Fruit fly (Drosophila melanogaster) whole organism, embryonic: ENCODE results near the gene Os-C.

Experiments
- Ada2b ChIP-seq: fragments of 200-800 bp; sonication (Bioruptor generic); IDR thresholded peaks from 2 replicates; pipeline ENCODE4 v1.3.6; 2022; ENCODE audit warnings: missing biosample characterization, missing genetic modification characterization
- Awh ChIP-seq: fragments of 200-800 bp; sonication (Bioruptor generic); IDR thresholded peaks from 2 replicates; pipeline ENCODE4, ENCODE4 v1.3.6; 2022; ENCODE audit warnings: missing biosample characterization, missing genetic modification characterization
- Bteb2 ChIP-seq: fragments of 200-800 bp; sonication (Bioruptor generic); optimal IDR thresholded peaks from 2 replicates; lab custom pipeline; 2016; ENCODE audit warnings: missing biosample characterization, missing genetic modification characterization
- CG12391 ChIP-seq: fragments of 200-800 bp; sonication (Bioruptor generic); optimal IDR thresholded peaks from 3 replicates; lab custom pipeline; 2018; ENCODE audit warnings: missing biosample characterization, mild to moderate bottlenecking, missing genetic modification characterization, moderate library complexity
- CG15269 ChIP-seq: fragments of 200-800 bp; sonication (Bioruptor generic); optimal IDR thresholded peaks from 2 replicates; lab custom pipeline; 2018; ENCODE audit warnings: missing biosample characterization, mild to moderate bottlenecking, missing genetic modification characterization, moderate library complexity
- CG16815 ChIP-seq: fragments of 200-800 bp; sonication (Bioruptor generic); optimal IDR thresholded peaks from 3 replicates; lab custom pipeline; 2017; ENCODE audit warnings: missing biosample characterization, mild to moderate bottlenecking, missing genetic modification characterization
- CG17361 ChIP-seq: fragments of 200-800 bp; sonication (Bioruptor generic); IDR thresholded peaks from 3 replicates; pipeline ENCODE4 v1.3.6; 2022; ENCODE audit warnings: missing biosample characterization, missing genetic modification characterization
- CG17829 ChIP-seq: fragments of 200-800 bp; optimal IDR thresholded peaks from 2 replicates; lab custom pipeline; 2019; ENCODE audit warnings: missing biosample characterization, mild to moderate bottlenecking, missing genetic modification characterization, moderate library complexity
- CG1792 ChIP-seq: fragments of 200-800 bp; sonication (Bioruptor generic); optimal IDR thresholded peaks from 2 replicates; lab custom pipeline; 2016; ENCODE audit warnings: missing biosample characterization, missing genetic modification characterization
- CG2199 ChIP-seq: fragments of 200-800 bp; sonication (Bioruptor generic); IDR thresholded peaks from 3 replicates; pipeline ENCODE4 v1.3.6; 2022; ENCODE audit warnings: missing biosample characterization, missing genetic modification characterization
- CG2202 ChIP-seq: fragments of 200-800 bp; sonication (Bioruptor generic); optimal IDR thresholded peaks from 2 replicates; lab custom pipeline; 2018; ENCODE audit warnings: missing biosample characterization, mild to moderate bottlenecking, missing genetic modification characterization
- CG2889 ChIP-seq: fragments of 200-800 bp; sonication (Bioruptor generic); IDR thresholded peaks from 3 replicates; pipeline ENCODE4 v1.3.6; 2022; ENCODE audit warnings: missing biosample characterization, missing genetic modification characterization
- CG3163 ChIP-seq: fragments of 200-800 bp; sonication (Bioruptor generic); optimal IDR thresholded peaks from 3 replicates; lab custom pipeline; 2016; ENCODE audit warnings: missing biosample characterization, missing genetic modification characterization
- CG3995 ChIP-seq: fragments of 200-800 bp; sonication (Bioruptor generic); optimal IDR thresholded peaks from 3 replicates; lab custom pipeline; 2016; ENCODE audit warnings: missing biosample characterization, missing genetic modification characterization
- CG42726 ChIP-seq: fragments of 200-800 bp; sonication (Bioruptor generic); IDR thresholded peaks from 2 replicates; pipeline ENCODE4 v1.3.6; 2022; ENCODE audit warnings: missing biosample characterization, missing genetic modification characterization; ENCODE audit not compliant: partially characterized antibody
- CG4617 ChIP-seq: fragments of 200-800 bp; sonication (Bioruptor generic); optimal IDR thresholded peaks from 3 replicates; lab custom pipeline; 2016; ENCODE audit warnings: missing biosample characterization, missing genetic modification characterization, borderline replicate concordance
- CG6654 ChIP-seq: fragments of 200-800 bp; sonication (Bioruptor generic); optimal IDR thresholded peaks from 2 replicates; lab custom pipeline; 2017; ENCODE audit warnings: missing biosample characterization, mild to moderate bottlenecking, missing genetic modification characterization
- CG9437 ChIP-seq: fragments of 200-800 bp; sonication (Bioruptor generic); optimal IDR thresholded peaks from 2 replicates; lab custom pipeline; 2018; ENCODE audit warnings: missing biosample characterization, mild to moderate bottlenecking, missing genetic modification characterization
- CG9727 ChIP-seq: fragments of 200-800 bp; sonication (Bioruptor generic); optimal IDR thresholded peaks from 3 replicates; lab custom pipeline; 2017; ENCODE audit warnings: missing biosample characterization, mild to moderate bottlenecking, missing genetic modification characterization
- CG9797 ChIP-seq: fragments of 200-800 bp; sonication (Bioruptor generic); optimal IDR thresholded peaks from 3 replicates; lab custom pipeline; 2018; ENCODE audit warnings: missing biosample characterization, mild to moderate bottlenecking, missing genetic modification characterization
- CoRest ChIP-seq: fragments of 200-800 bp; sonication (Bioruptor generic); optimal IDR thresholded peaks from 3 replicates; lab custom pipeline; 2018; ENCODE audit warnings: missing biosample characterization, mild to moderate bottlenecking, missing genetic modification characterization, moderate library complexity
- Fer3 ChIP-seq: fragments of 200-800 bp; sonication (Bioruptor generic); optimal IDR thresholded peaks from 2 replicates; lab custom pipeline; 2018; ENCODE audit warnings: missing biosample characterization, mild to moderate bottlenecking, missing genetic modification characterization, moderate library complexity
- Jarid2 ChIP-seq: fragments of 200-800 bp; sonication (Bioruptor generic); optimal IDR thresholded peaks from 3 replicates; lab custom pipeline; 2017; ENCODE audit warnings: mild to moderate bottlenecking, missing biosample characterization, missing genetic modification reagents, missing genetic modification characterization
- MESR4 ChIP-seq: fragments of 200-800 bp; sonication (Bioruptor generic); optimal IDR thresholded peaks from 2 replicates; lab custom pipeline; 2018; ENCODE audit warnings: missing biosample characterization, mild to moderate bottlenecking, missing genetic modification characterization, moderate library complexity
- Neu2 ChIP-seq: fragments of 200-800 bp; sonication (Bioruptor generic); optimal IDR thresholded peaks from 3 replicates; lab custom pipeline; 2016; ENCODE audit warnings: missing biosample characterization, missing genetic modification characterization, borderline replicate concordance
- Nf-YB ChIP-seq: fragments of 200-800 bp; sonication (Bioruptor generic); optimal IDR thresholded peaks from 3 replicates; lab custom pipeline; 2019; ENCODE audit warnings: missing biosample characterization, mild to moderate bottlenecking, missing genetic modification characterization, moderate library complexity
- Side ChIP-seq: fragments of 200-800 bp; sonication (Bioruptor generic); optimal IDR thresholded peaks from 2 replicates; lab custom pipeline; 2016; ENCODE audit warnings: missing biosample characterization, missing genetic modification characterization
- Sox102F ChIP-seq: fragments of 200-800 bp; sonication (Bioruptor generic); optimal IDR thresholded peaks from 2 replicates; lab custom pipeline; 2018; ENCODE audit warnings: missing biosample characterization, mild to moderate bottlenecking, missing genetic modification characterization, moderate library complexity
- YL-1 ChIP-seq: fragments of 200-800 bp; sonication (Bioruptor generic); optimal IDR thresholded peaks from 3 replicates; lab custom pipeline; 2017; ENCODE audit warnings: missing biosample characterization, mild to moderate bottlenecking, missing genetic modification characterization
- caup ChIP-seq: fragments of 200-800 bp; sonication (Bioruptor generic); optimal IDR thresholded peaks from 3 replicates; lab custom pipeline; 2017; ENCODE audit warnings: missing biosample characterization, mild to moderate bottlenecking, missing genetic modification characterization, moderate library complexity; ENCODE audit not compliant: severe bottlenecking
- corto ChIP-seq: fragments of 200-800 bp; sonication (Bioruptor generic); optimal IDR thresholded peaks from 2 replicates; lab custom pipeline; 2016; ENCODE audit warnings: missing biosample characterization, mild to moderate bottlenecking, missing genetic modification characterization, moderate library complexity
- grau ChIP-seq: fragments of 200-800 bp; optimal IDR thresholded peaks from 3 replicates; lab custom pipeline; 2019; ENCODE audit warnings: missing biosample characterization, mild to moderate bottlenecking, missing genetic modification characterization, moderate library complexity
- hkb ChIP-seq, 2 experiments: fragments of 200-800 bp in 1 of 2; fragments of >200 bp in 1 of 2; sonication (Bioruptor generic) in 1 of 2; IDR thresholded peaks in 1 of 2; optimal IDR thresholded peaks in 1 of 2; 2 replicates each; pipeline versions ENCODE4 v1.3.6 to Lab custom; 2017 to 2022; ENCODE audit warnings: missing biosample characterization in 1 of 2, missing genetic modification characterization in 1 of 2
- insv ChIP-seq, 2 experiments: fragments of 200-800 bp; sonication (Bioruptor generic); optimal IDR thresholded peaks; 3 replicates each; lab custom pipeline; 2016 to 2018; ENCODE audit warnings: missing biosample characterization in 2 of 2, missing genetic modification characterization in 2 of 2
- inv ChIP-seq: fragments of 200-800 bp; sonication (Bioruptor generic); IDR thresholded peaks from 2 replicates; pipeline ENCODE4 v1.3.6; 2022; ENCODE audit warnings: missing biosample characterization, missing genetic modification characterization; ENCODE audit not compliant: partially characterized antibody
- kay ChIP-seq: fragments of 200-800 bp; sonication (Bioruptor generic); optimal IDR thresholded peaks from 2 replicates; lab custom pipeline; 2016; ENCODE audit warnings: missing biosample characterization, missing genetic modification characterization
- knrl ChIP-seq: fragments of 200-800 bp; sonication (Bioruptor generic); IDR thresholded peaks from 3 replicates; pipeline ENCODE4 v1.3.6; 2022; ENCODE audit warnings: missing biosample characterization, missing genetic modification characterization; ENCODE audit not compliant: partially characterized antibody
- lola ChIP-seq, 3 experiments: fragments of >200 bp in 2 of 3; fragments of 200-800 bp in 1 of 3; sonication (Bioruptor generic) in 1 of 3; optimal IDR thresholded peaks; 2 replicates each; lab custom pipeline; 2017 to 2019; ENCODE audit warnings: missing biosample characterization in 3 of 3, missing genetic modification characterization in 3 of 3, mild to moderate bottlenecking in 1 of 3, moderate library complexity in 1 of 3
- phol ChIP-seq: fragments of 200-800 bp; sonication (Bioruptor generic); optimal IDR thresholded peaks from 3 replicates; lab custom pipeline; 2018; ENCODE audit warnings: missing biosample characterization, mild to moderate bottlenecking, missing genetic modification characterization, moderate library complexity
- pita ChIP-seq: fragments of 200-800 bp; sonication (Bioruptor generic); optimal IDR thresholded peaks from 2 replicates; lab custom pipeline; 2017; ENCODE audit warnings: missing biosample characterization, mild to moderate bottlenecking, missing genetic modification characterization
- ranshi ChIP-seq: fragments of 200-800 bp; sonication (Bioruptor generic); IDR thresholded peaks from 2 replicates; pipeline ENCODE4 v1.3.6; 2022; ENCODE audit warnings: missing biosample characterization, missing genetic modification characterization
- row ChIP-seq: fragments of 200-800 bp; sonication (Bioruptor generic); IDR thresholded peaks from 3 replicates; pipeline ENCODE4 v1.3.6; 2022; ENCODE audit warnings: missing biosample characterization, missing genetic modification characterization
- sens ChIP-seq: fragments of 200-800 bp; sonication (Bioruptor generic); peaks from one replicate; lab custom pipeline; 2016; ENCODE audit warnings: missing biosample characterization, missing genetic modification characterization
- sna ChIP-seq: fragments of 200-800 bp; sonication (Bioruptor generic); IDR thresholded peaks from 2 replicates; pipeline ENCODE4 v1.3.6; 2022; ENCODE audit warnings: missing biosample characterization, missing genetic modification characterization; ENCODE audit not compliant: partially characterized antibody
- sr ChIP-seq: fragments of 200-800 bp; sonication (Bioruptor generic); IDR thresholded peaks from 3 replicates; pipeline ENCODE4 v1.3.6; 2022; ENCODE audit warnings: missing biosample characterization, missing genetic modification characterization
- toy ChIP-seq: fragments of 200-800 bp; sonication (Bioruptor generic); IDR thresholded peaks from 2 replicates; pipeline ENCODE4 v1.3.6; 2022; ENCODE audit warnings: missing biosample characterization, missing genetic modification characterization
- wor ChIP-seq: fragments of 200-800 bp; sonication (Bioruptor generic); IDR thresholded peaks from 2 replicates; pipeline ENCODE4 v1.3.6; 2022; ENCODE audit warnings: missing biosample characterization, missing genetic modification characterization
- zfh1 ChIP-seq: fragments of 200-800 bp; sonication (Bioruptor generic); IDR thresholded peaks from 3 replicates; pipeline ENCODE4 v1.3.6; 2022; ENCODE audit warnings: missing biosample characterization, missing genetic modification characterization

Os-C gene

DNA sequence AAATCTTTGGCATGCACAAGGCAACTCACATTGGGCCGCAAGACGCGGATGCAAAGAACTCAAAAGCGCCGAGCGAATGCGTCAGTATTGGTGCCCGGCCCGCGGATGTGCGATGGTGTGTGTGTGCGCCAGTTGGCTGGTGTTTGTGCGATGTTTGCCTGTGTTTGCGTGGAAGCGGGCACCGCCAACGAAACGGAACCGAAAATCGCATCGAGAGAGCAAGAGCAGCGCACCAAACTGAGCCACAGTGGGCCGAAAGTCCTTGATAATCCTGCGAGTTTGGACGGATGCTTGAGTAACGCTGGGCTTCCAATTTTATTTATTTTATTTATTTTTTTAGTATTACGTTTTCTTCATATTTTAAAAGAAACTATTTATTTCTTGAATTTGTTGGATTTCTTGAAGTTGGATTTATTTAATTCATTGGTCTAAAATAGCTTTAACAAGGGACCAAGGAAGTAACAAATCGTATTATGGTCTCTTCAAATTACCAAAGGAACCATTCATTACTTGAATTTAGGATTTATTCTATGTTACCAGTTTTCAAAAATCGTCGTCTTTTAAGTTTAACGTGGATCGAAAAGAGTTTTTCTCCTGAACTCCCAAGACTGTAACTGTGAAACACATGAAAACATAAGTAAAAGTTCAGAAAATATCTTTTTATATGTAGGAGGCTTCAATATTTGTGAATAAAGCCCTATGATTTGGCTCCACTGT lies 15.8 kb upstream of the Os-C start (continued):
- TF ChIP-seq Ada2b (GFP tag; lab: Robert Waterston, UW) (0 out of 2 replicates have a peak, but pooled peaks have one; percentile 2), YL-1 (GFP tag; lab: Kevin White, UChicago) (peak; percentile 7), CG2202 (tag; lab: Kevin White, UChicago) (no peak), ranshi (GFP tag; lab: Robert Waterston, UW) (no peak), corto (no peak), wor (GFP tag; lab: Robert Waterston, UW) (peak; percentile 39; the same call in 1 of the 2 replicates), CG3995 (no peak), zfh1 (GFP tag; lab: Robert Waterston, UW) (peak; percentile 57; the same call in 1 of the 3 replicates), CG17361 (GFP tag; lab: Robert Waterston, UW) (peak; percentile 93), hkb (optimal IDR thresholded peaks at IDR 0.05; lab: Kevin White, UChicago) (no peak), hkb (GFP tag; IDR thresholded peaks at IDR 0.05; lab: Robert Waterston, UW) (no peak), Fer3 (no peak), phol (tag; lab: Kevin White, UChicago) (peak; percentile 82), CoRest (tag; lab: Kevin White, UChicago) (peak; percentile 72), Jarid2 (GFP tag; lab: Kevin White, UChicago) (peak; percentile 18), CG15269 (tag; lab: Kevin White, UChicago) (no peak), knrl (GFP tag; lab: Robert Waterston, UW) (no peak), inv (GFP tag; lab: Robert Waterston, UW) (no peak), CG3163 (GFP tag; lab: Kevin White, UChicago) (no peak), sr (0 out of 3 replicates have a peak, but pooled peaks have one; percentile 10), CG16815 (peak; percentile 71), toy (GFP tag; lab: Robert Waterston, UW) (no peak), CG2889 (GFP tag; lab: Robert Waterston, UW) (no peak), CG17829 (tag; lab: Kevin White, UChicago) (peak; percentile 72), CG9437 (GFP tag; lab: Kevin White, UChicago) (peak; percentile 76), CG9797 (GFP tag; lab: Kevin White, UChicago) (no peak), Nf-YB (peak; percentile 93), row (GFP tag; lab: Robert Waterston, UW) (peak; percentile 37; the same call in 2 of the 3 replicates), Awh (GFP tag; lab: Robert Waterston, UW) (no peak), lola (GFP tag; optimal IDR thresholded peaks at IDR 0.05; lab: Kevin White, UChicago) (peak in 1 of 3 experiments; percentile 87), kay (GFP tag; lab: Kevin White, UChicago) (peak; percentile 29), grau (tag; lab: Kevin White, UChicago) (no peak), CG9727 (GFP tag; lab: Kevin White, UChicago) (peak; percentile 82), insv (GFP tag; optimal IDR thresholded peaks at IDR 0.05; lab: Kevin White, UChicago) (no peak), Sox102F (peak; percentile 48), sens (peak; percentile 92), CG2199 (peak; percentile 34; the same call in 1 of the 3 replicates), CG4617 (GFP tag; lab: Kevin White, UChicago) (peak; percentile 10), Neu2 (GFP tag; lab: Kevin White, UChicago) (no peak), sna (GFP tag; lab: Robert Waterston, UW) (no peak), Side (GFP tag; lab: Kevin White, UChicago) (no peak), pita (GFP tag; lab: Kevin White, UChicago) (no peak), CG6654 (GFP tag; lab: Kevin White, UChicago) (peak; percentile 55), CG12391 (peak; percentile 59), CG42726 (GFP tag; lab: Robert Waterston, UW) (no peak), Bteb2 (GFP tag; lab: Kevin White, UChicago) (no peak), MESR4 (GFP tag; lab: Kevin White, UChicago) (no peak), CG1792 (GFP tag; lab: Kevin White, UChicago) (no peak), caup (GFP tag; lab: Kevin White, UChicago) (no peak)
